Worm (Caenorhabditis elegans): ENCODE data around the gene F53A9.3.

F53A9.3 gene

DNA sequence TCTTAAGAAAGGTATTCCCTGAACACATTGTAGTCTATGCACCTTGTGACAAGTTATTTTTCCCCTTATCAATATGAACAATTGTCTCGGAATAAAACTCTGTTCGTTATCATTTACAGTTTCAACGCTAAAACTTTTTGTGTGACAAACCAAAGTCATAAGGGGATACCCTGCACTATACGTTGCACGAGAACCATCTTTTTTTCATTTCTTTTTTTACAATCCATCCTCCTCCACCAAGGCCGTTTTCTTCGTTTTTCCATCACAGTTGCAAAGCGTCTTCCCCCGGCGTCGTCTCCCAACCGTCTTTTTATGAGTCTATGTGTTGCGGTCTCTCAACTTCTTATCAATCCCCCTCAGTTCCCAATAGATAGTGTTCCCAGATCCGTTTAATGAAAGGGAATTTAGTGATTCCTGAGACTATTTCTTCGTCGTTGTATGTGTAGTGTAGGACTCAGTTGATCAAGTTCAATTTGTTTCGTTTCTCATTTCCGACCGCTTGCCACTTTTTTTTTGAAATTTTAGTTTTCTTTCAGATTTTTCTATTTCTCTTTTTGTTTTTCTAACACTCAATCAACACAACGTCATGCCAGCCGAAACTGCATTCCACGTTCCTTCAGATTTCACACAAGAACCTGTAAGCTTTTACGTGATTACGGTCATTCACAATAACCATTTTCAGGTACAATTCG is 31.9 kb upstream of the F53A9.3 start (continued):
- TF ChIP-seq nhr-10 (tag; optimal IDR thresholded peaks at IDR 0.05) = no peak
- no peak for TF ChIP-seq nhr-237 (tag; optimal IDR thresholded peaks at IDR 0.05)
- TF ChIP-seq unc-62 (GFP tag; optimal IDR thresholded peaks at IDR 0.05 in 1 of 2) = no peak
- TF ChIP-seq unc-62 (tag; optimal IDR thresholded peaks at IDR 0.05) = no peak
- TF ChIP-seq zfp-2 (tag; optimal IDR thresholded peaks at IDR 0.05) = no peak
- no peak for TF ChIP-seq zfp-3 (GFP tag; conservative IDR thresholded peaks at IDR 0.05)
- TF ChIP-seq aha-1 (tag) = peak; percentile 90
- TF ChIP-seq duxl-1 (tag; optimal IDR thresholded peaks at IDR 0.05; ENCODE audit: poor library complexity) = no peak
- no peak for TF ChIP-seq jun-1 (tag; optimal IDR thresholded peaks at IDR 0.05)
- no peak for TF ChIP-seq lin-15B (tag; optimal IDR thresholded peaks at IDR 0.05)
- TF ChIP-seq unc-39 (tag; optimal IDR thresholded peaks at IDR 0.05) = no peak
- no peak for TF ChIP-seq Y75B8A.6 (GFP tag; IDR thresholded peaks at IDR 0.05)
- TF ChIP-seq lin-29 (GFP tag; IDR thresholded peaks at IDR 0.05) = no peak
- TF ChIP-seq ZK337.2 (GFP tag; IDR thresholded peaks at IDR 0.05) = no peak
- TF ChIP-seq mep-1 (tag; optimal IDR thresholded peaks at IDR 0.05) = peak; percentile 54
- no peak for TF ChIP-seq set-16 (GFP tag; IDR thresholded peaks at IDR 0.05)
- no peak for TF ChIP-seq mdt-29 (GFP tag; IDR thresholded peaks at IDR 0.05)

DNA sequence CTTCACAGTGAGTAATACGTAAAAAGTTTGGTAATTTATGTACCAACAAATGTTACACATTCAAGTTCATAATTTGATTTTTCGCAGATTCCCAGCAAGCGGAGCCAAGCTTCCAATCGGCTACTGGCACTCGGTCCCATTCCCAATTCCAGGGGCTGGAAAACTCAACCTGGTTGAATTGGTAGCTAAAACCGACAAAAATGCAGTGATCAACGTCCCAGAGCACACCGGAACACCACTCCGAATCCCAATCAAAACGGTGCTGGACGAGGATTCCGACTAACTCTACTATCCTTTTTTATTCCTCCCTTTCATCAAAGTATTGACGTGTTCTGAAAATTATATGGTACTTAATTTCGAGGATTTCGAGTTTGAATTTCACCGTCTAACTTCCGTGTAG is 30.8 kb upstream of the F53A9.3 start:
- TF ChIP-seq ceh-44 (GFP tag; IDR thresholded peaks at IDR 0.05) = no peak
- no peak for TF ChIP-seq zfp-2 (tag; optimal IDR thresholded peaks at IDR 0.05)
- TF ChIP-seq unc-62 (GFP tag; optimal IDR thresholded peaks at IDR 0.05 in 1 of 2) = peak in 1 of 2 experiments; percentile 96
- no peak for TF ChIP-seq unc-62 (tag; optimal IDR thresholded peaks at IDR 0.05)
- TF ChIP-seq mxl-2 (GFP tag; conservative IDR thresholded peaks at IDR 0.05) = no peak
- TF ChIP-seq zip-11 (GFP tag; IDR thresholded peaks at IDR 0.05) = no peak

DNA sequence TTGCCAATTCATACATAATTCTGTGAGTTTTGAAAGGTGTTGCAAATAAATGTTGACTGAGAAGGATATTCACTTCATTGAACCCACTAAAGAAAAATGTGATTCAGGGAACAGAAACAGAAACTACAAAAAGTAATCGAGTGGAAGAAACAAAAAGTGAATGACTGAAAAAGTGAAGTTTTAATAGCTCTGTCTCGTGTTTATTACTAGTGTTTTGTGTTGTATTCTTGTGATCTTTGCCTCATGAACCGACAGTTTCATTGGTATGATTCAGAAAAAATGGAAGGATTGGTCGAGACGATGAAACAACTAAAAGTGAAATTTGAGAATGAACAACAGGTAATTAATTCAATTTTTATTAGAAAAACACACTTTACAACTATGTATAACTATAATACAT is 30.3 kb upstream of the F53A9.3 start:
- TF ChIP-seq ztf-11 (tag; optimal IDR thresholded peaks at IDR 0.05) (no peak), nhr-28 (tag; optimal IDR thresholded peaks at IDR 0.05) (peak; percentile 58), duxl-1 (tag; optimal IDR thresholded peaks at IDR 0.05; ENCODE audit: poor library complexity) (no peak), unc-62 (GFP tag; optimal IDR thresholded peaks at IDR 0.05 in 1 of 2) (peak in 1 of 2 experiments; percentile 37), unc-62 (tag; optimal IDR thresholded peaks at IDR 0.05) (no peak), dmd-8 (GFP tag; IDR thresholded peaks at IDR 0.05) (no peak), mxl-2 (GFP tag; conservative IDR thresholded peaks at IDR 0.05) (no peak), Y48G9A.11 (GFP tag; IDR thresholded peaks at IDR 0.05) (no peak), aha-1 (tag) (no peak), hlh-30 (tag; optimal IDR thresholded peaks at IDR 0.05; ENCODE audit: insufficient read depth) (peak; percentile 64), nhr-237 (tag; optimal IDR thresholded peaks at IDR 0.05) (no peak), gei-8 (GFP tag; optimal IDR thresholded peaks at IDR 0.05) (no peak)

DNA sequence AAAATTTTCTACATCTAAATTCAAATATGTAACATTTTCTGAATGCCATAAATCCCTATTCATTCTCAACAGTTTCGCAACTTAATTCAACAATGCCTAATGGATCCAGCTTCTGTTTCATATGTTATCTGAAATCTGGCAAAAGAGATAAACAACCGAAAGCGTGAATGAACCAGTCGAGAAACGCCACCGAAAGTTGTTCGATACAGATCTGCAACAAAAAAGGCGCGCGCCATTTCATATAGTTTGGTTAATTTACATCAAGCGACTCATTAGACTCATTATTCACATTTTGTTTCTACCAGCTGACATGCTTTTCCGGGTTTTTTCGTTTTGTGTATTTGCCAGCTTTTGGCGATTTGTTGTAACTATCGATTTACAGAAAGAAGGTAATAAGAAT is 26.6 kb upstream of the F53A9.3 start, which contains the start of gene K09E2.1:
TSS of gene K09E2.1 (plus strand) at position 301 of the 400 bp plus-strand sequence.
- TF ChIP-seq saeg-2 (GFP tag; IDR thresholded peaks at IDR 0.05) (no peak), daf-19 (GFP tag; conservative IDR thresholded peaks at IDR 0.05) (no peak), D1046.2 (GFP tag; IDR thresholded peaks at IDR 0.05) (no peak), nhr-41 (GFP tag; IDR thresholded peaks at IDR 0.05) (no peak), unc-130 (GFP tag; optimal IDR thresholded peaks at IDR 0.05) (no peak), nhr-76 (tag; optimal IDR thresholded peaks at IDR 0.05) (no peak), nhr-10 (tag; optimal IDR thresholded peaks at IDR 0.05) (no peak), ztf-11 (tag; optimal IDR thresholded peaks at IDR 0.05) (no peak), daf-8 (GFP tag; IDR thresholded peaks at IDR 0.05) (no peak), dpl-1 (GFP tag; optimal IDR thresholded peaks at IDR 0.05) (no peak), lir-3 (tag; optimal IDR thresholded peaks at IDR 0.05) (no peak), sdz-12 (GFP tag; optimal IDR thresholded peaks at IDR 0.05) (no peak), daf-16 (GFP tag; optimal IDR thresholded peaks at IDR 0.05) (no peak), daf-16 (tag; optimal IDR thresholded peaks at IDR 0.05) (no peak), ceh-44 (GFP tag; IDR thresholded peaks at IDR 0.05) (no peak), dmd-6 (GFP tag; IDR thresholded peaks at IDR 0.05) (no peak), vab-7 (GFP tag; IDR thresholded peaks at IDR 0.05) (no peak), Y48G9A.11 (GFP tag; IDR thresholded peaks at IDR 0.05) (no peak)

Measured in whole organism, L4 larva.